Fruit fly (Drosophila melanogaster) whole organism, embryonic: ENCODE measurements around the gene CG7650.
A peak's percentile ranks its signal among the peaks of the same experiment; 100 is the strongest.

Source experiments
- Atf-2 ChIP-seq: fragments of 200-800 bp; sonication (Bioruptor generic); optimal IDR thresholded peaks from 2 replicates; lab custom pipeline; 2016; ENCODE audit warnings: missing biosample characterization, missing genetic modification characterization
- CG11723 ChIP-seq: fragments of 200-800 bp; sonication (Bioruptor generic); optimal IDR thresholded peaks from 2 replicates; lab custom pipeline; 2017; ENCODE audit warnings: missing biosample characterization, mild to moderate bottlenecking, missing genetic modification characterization
- CG12299 ChIP-seq: fragments of 200-800 bp; sonication (Bioruptor generic); optimal IDR thresholded peaks from 2 replicates; lab custom pipeline; 2018; ENCODE audit warnings: missing biosample characterization, mild to moderate bottlenecking, missing genetic modification characterization
- CG12391 ChIP-seq: fragments of 200-800 bp; sonication (Bioruptor generic); optimal IDR thresholded peaks from 3 replicates; lab custom pipeline; 2018; ENCODE audit warnings: missing biosample characterization, mild to moderate bottlenecking, missing genetic modification characterization, moderate library complexity
- CG12659 ChIP-seq: fragments of 200-800 bp; sonication (Bioruptor generic); optimal IDR thresholded peaks from 3 replicates; lab custom pipeline; 2017; ENCODE audit warnings: mild to moderate bottlenecking, missing biosample characterization, missing genetic modification reagents, missing genetic modification characterization
- CG1529 ChIP-seq: fragments of 200-800 bp; sonication (Bioruptor generic); optimal IDR thresholded peaks from 3 replicates; lab custom pipeline; 2018; ENCODE audit warnings: missing biosample characterization, missing genetic modification characterization
- CG1602 ChIP-seq: fragments of 200-800 bp; sonication (Bioruptor generic); optimal IDR thresholded peaks from 3 replicates; lab custom pipeline; 2016; ENCODE audit warnings: missing biosample characterization, missing genetic modification characterization
- CG16863 ChIP-seq: fragments of 200-800 bp; sonication (Bioruptor generic); optimal IDR thresholded peaks from 3 replicates; lab custom pipeline; 2016; ENCODE audit warnings: missing biosample characterization, missing genetic modification characterization
- CG17912 ChIP-seq: fragments of 200-800 bp; sonication (Bioruptor generic); optimal IDR thresholded peaks from 2 replicates; lab custom pipeline; 2018; ENCODE audit warnings: missing biosample characterization, mild to moderate bottlenecking, missing genetic modification characterization
- CG2199 ChIP-seq: fragments of 200-800 bp; sonication (Bioruptor generic); IDR thresholded peaks from 3 replicates; pipeline ENCODE4 v1.3.6; 2022; ENCODE audit warnings: missing biosample characterization, missing genetic modification characterization
- CG3407 ChIP-seq: fragments of 200-800 bp; sonication (Bioruptor generic); optimal IDR thresholded peaks from 2 replicates; lab custom pipeline; 2018; ENCODE audit warnings: missing biosample characterization, mild to moderate bottlenecking, missing genetic modification characterization
- CG4617 ChIP-seq: fragments of 200-800 bp; sonication (Bioruptor generic); optimal IDR thresholded peaks from 3 replicates; lab custom pipeline; 2016; ENCODE audit warnings: missing biosample characterization, missing genetic modification characterization, borderline replicate concordance
- CG5245 ChIP-seq: fragments of 200-800 bp; sonication (Bioruptor generic); optimal IDR thresholded peaks from 3 replicates; lab custom pipeline; 2016; ENCODE audit warnings: missing biosample characterization, missing genetic modification characterization
- CG7357 ChIP-seq: fragments of 200-800 bp; sonication (Bioruptor generic); IDR thresholded peaks from 3 replicates; pipeline ENCODE4 v1.3.6; 2022; ENCODE audit warnings: missing biosample characterization, missing genetic modification characterization
- CG7745 ChIP-seq: fragments of 200-800 bp; sonication (Bioruptor generic); optimal IDR thresholded peaks from 2 replicates; lab custom pipeline; 2018; ENCODE audit warnings: missing biosample characterization, mild to moderate bottlenecking, missing genetic modification characterization, moderate library complexity
- CG8388 ChIP-seq: fragments of 200-800 bp; sonication (Bioruptor generic); optimal IDR thresholded peaks from 2 replicates; lab custom pipeline; 2019; ENCODE audit warnings: missing biosample characterization, mild to moderate bottlenecking, missing genetic modification characterization, moderate library complexity
- CG9609 ChIP-seq: fragments of 200-800 bp; sonication (Bioruptor generic); optimal IDR thresholded peaks from 3 replicates; lab custom pipeline; 2016; ENCODE audit warnings: missing biosample characterization, missing genetic modification characterization
- Dll ChIP-seq: fragments of 200-800 bp; sonication (Bioruptor generic); IDR thresholded peaks from 4 replicates; pipeline ENCODE4 v1.3.6; 2022; ENCODE audit warnings: missing biosample characterization, missing genetic modification characterization; ENCODE audit not compliant: partially characterized antibody
- Doc2 ChIP-seq: fragments of 200-800 bp; sonication (Bioruptor generic); IDR thresholded peaks from 2 replicates; pipeline ENCODE4 v1.3.6; 2022; ENCODE audit warnings: missing biosample characterization, missing genetic modification characterization
- Dref ChIP-seq: fragments of 200-800 bp; sonication (Bioruptor generic); IDR thresholded peaks from 2 replicates; pipeline ENCODE4 v1.3.6; 2022; ENCODE audit warnings: missing biosample characterization, missing genetic modification characterization
- E2f1 ChIP-seq: fragments of 200-800 bp; sonication (Bioruptor generic); IDR thresholded peaks from 2 replicates; pipeline ENCODE4 v1.3.6; 2022; ENCODE audit warnings: missing biosample characterization, missing genetic modification characterization
- Eip74EF ChIP-seq, 2 experiments: fragments of 200-800 bp in 1 of 2; fragments of >200 bp in 1 of 2; sonication (Bioruptor generic) in 1 of 2; optimal IDR thresholded peaks; 2 replicates each; lab custom pipeline; 2017 to 2019; ENCODE audit warnings: missing biosample characterization in 2 of 2, missing genetic modification characterization in 2 of 2, mild to moderate bottlenecking in 1 of 2, moderate library complexity in 1 of 2
- Ets65A ChIP-seq: fragments of 200-800 bp; sonication (Bioruptor generic); peaks from one replicate; lab custom pipeline; 2016; ENCODE audit warnings: missing biosample characterization, missing genetic modification characterization
- HLH54F ChIP-seq: fragments of 200-800 bp; sonication (Bioruptor generic); optimal IDR thresholded peaks from 3 replicates; lab custom pipeline; 2016; ENCODE audit warnings: missing biosample characterization, missing genetic modification characterization
- Hand ChIP-seq: fragments of 200-800 bp; sonication (Bioruptor generic); optimal IDR thresholded peaks from 2 replicates; lab custom pipeline; 2017; ENCODE audit warnings: mild to moderate bottlenecking, missing biosample characterization, missing genetic modification reagents, missing genetic modification characterization
- NfI ChIP-seq: fragments of 200-800 bp; sonication (Bioruptor generic); optimal IDR thresholded peaks from 3 replicates; lab custom pipeline; 2018; ENCODE audit warnings: missing biosample characterization, mild to moderate bottlenecking, missing genetic modification characterization, moderate library complexity
- Opbp ChIP-seq: fragments of 200-800 bp; sonication (Bioruptor generic); IDR thresholded peaks from 3 replicates; pipeline ENCODE4 v1.3.6; 2022; ENCODE audit warnings: missing biosample characterization, missing genetic modification characterization; ENCODE audit not compliant: partially characterized antibody
- Vsx1 ChIP-seq: fragments of 200-800 bp; sonication (Bioruptor generic); optimal IDR thresholded peaks from 2 replicates; lab custom pipeline; 2017; ENCODE audit warnings: missing biosample characterization, mild to moderate bottlenecking, missing genetic modification characterization, missing genetic modification reagents
- ap ChIP-seq: fragments of 200-800 bp; sonication (Bioruptor generic); IDR thresholded peaks from 2 replicates; pipeline ENCODE4 v1.3.6; 2022; ENCODE audit warnings: missing biosample characterization, missing genetic modification characterization
- chm ChIP-seq: fragments of 200-800 bp; sonication (Bioruptor generic); IDR thresholded peaks from 2 replicates; pipeline ENCODE4 v1.3.6; 2022; ENCODE audit warnings: missing biosample characterization, missing genetic modification characterization
- ci ChIP-seq: fragments of 200-800 bp; sonication (Bioruptor generic); IDR thresholded peaks from 3 replicates; pipeline ENCODE4 v1.3.6; 2022; ENCODE audit warnings: missing biosample characterization, missing genetic modification characterization
- exex ChIP-seq: fragments of 200-800 bp; sonication (Bioruptor generic); optimal IDR thresholded peaks from 4 replicates; lab custom pipeline; 2018; ENCODE audit warnings: missing biosample characterization, mild to moderate bottlenecking, missing genetic modification characterization, moderate library complexity
- fd96Cb ChIP-seq: fragments of 200-800 bp; sonication (Bioruptor generic); optimal IDR thresholded peaks from 2 replicates; lab custom pipeline; 2018; ENCODE audit warnings: missing biosample characterization, mild to moderate bottlenecking, missing genetic modification characterization, moderate library complexity
- gro ChIP-seq: fragments of 200-800 bp; sonication (Bioruptor generic); optimal IDR thresholded peaks from 2 replicates; lab custom pipeline; 2016; ENCODE audit warnings: missing biosample characterization, missing genetic modification characterization
- hb ChIP-seq: fragments of 200-800 bp; sonication (Bioruptor generic); IDR thresholded peaks from 3 replicates; pipeline ENCODE4 v1.3.6; 2022; ENCODE audit warnings: missing biosample characterization, missing genetic modification characterization; ENCODE audit not compliant: partially characterized antibody
- inv ChIP-seq: fragments of 200-800 bp; sonication (Bioruptor generic); IDR thresholded peaks from 2 replicates; pipeline ENCODE4 v1.3.6; 2022; ENCODE audit warnings: missing biosample characterization, missing genetic modification characterization; ENCODE audit not compliant: partially characterized antibody
- kni ChIP-seq: fragments of 200-800 bp; sonication (Bioruptor generic); optimal IDR thresholded peaks from 3 replicates; lab custom pipeline; 2017; ENCODE audit warnings: mild to moderate bottlenecking, missing biosample characterization, missing genetic modification reagents, missing genetic modification characterization
- lab ChIP-seq: fragments of 200-800 bp; sonication (Bioruptor generic); optimal IDR thresholded peaks from 3 replicates; lab custom pipeline; 2017; ENCODE audit warnings: missing biosample characterization, missing genetic modification characterization, mild to moderate bottlenecking, moderate library complexity, missing genetic modification reagents
- lola ChIP-seq, 3 experiments: fragments of >200 bp in 2 of 3; fragments of 200-800 bp in 1 of 3; sonication (Bioruptor generic) in 1 of 3; optimal IDR thresholded peaks; 2 replicates each; lab custom pipeline; 2017 to 2019; ENCODE audit warnings: missing biosample characterization in 3 of 3, missing genetic modification characterization in 3 of 3, mild to moderate bottlenecking in 1 of 3, moderate library complexity in 1 of 3
- onecut ChIP-seq: fragments of 200-800 bp; sonication (Bioruptor generic); IDR thresholded peaks from 2 replicates; pipeline ENCODE4 v1.3.6; 2022; ENCODE audit warnings: missing biosample characterization, missing genetic modification characterization
- prd ChIP-seq, 3 experiments: fragments of >200 bp in 2 of 3; fragments of 200-800 bp in 1 of 3; sonication (Bioruptor generic) in 1 of 3; optimal IDR thresholded peaks in 2 of 3; IDR thresholded peaks in 1 of 3; 2 replicates in 2 of 3; 3 replicates in 1 of 3; pipeline versions ENCODE4 v1.3.6 to Lab custom; 2017 to 2022; ENCODE audit warnings: missing biosample characterization in 1 of 3, missing genetic modification characterization in 1 of 3
- ro ChIP-seq: fragments of 200-800 bp; sonication (Bioruptor generic); IDR thresholded peaks from 2 replicates; pipeline ENCODE4 v1.3.6; 2022; ENCODE audit warnings: missing biosample characterization, missing genetic modification characterization
- sc ChIP-seq, 3 experiments: fragments of >200 bp in 2 of 3; fragments of 200-800 bp in 1 of 3; sonication (Bioruptor generic) in 1 of 3; optimal IDR thresholded peaks; 2 replicates in 2 of 3; 3 replicates in 1 of 3; lab custom pipeline; 2017; ENCODE audit warnings: mild to moderate bottlenecking in 1 of 3, missing biosample characterization in 1 of 3, missing genetic modification characterization in 1 of 3, missing genetic modification reagents in 1 of 3
- tio ChIP-seq: fragments of 200-800 bp; sonication (Bioruptor generic); optimal IDR thresholded peaks from 2 replicates; lab custom pipeline; 2017; ENCODE audit warnings: missing biosample characterization, missing genetic modification characterization, inconsistent platforms
- toy ChIP-seq: fragments of 200-800 bp; sonication (Bioruptor generic); IDR thresholded peaks from 2 replicates; pipeline ENCODE4 v1.3.6; 2022; ENCODE audit warnings: missing biosample characterization, missing genetic modification characterization
- twi ChIP-seq: fragments of 200-800 bp; optimal IDR thresholded peaks from 2 replicates; lab custom pipeline; 2019; ENCODE audit warnings: missing biosample characterization, mild to moderate bottlenecking, missing genetic modification characterization, moderate library complexity
- tx ChIP-seq: fragments of 200-800 bp; sonication (Bioruptor generic); optimal IDR thresholded peaks from 2 replicates; lab custom pipeline; 2016; ENCODE audit warnings: missing biosample characterization, missing genetic modification characterization
- vfl ChIP-seq: fragments of 200-800 bp; sonication (Bioruptor generic); optimal IDR thresholded peaks from 2 replicates; lab custom pipeline; 2016; ENCODE audit warnings: missing biosample characterization, missing genetic modification characterization
- zen ChIP-seq: fragments of 200-800 bp; sonication (Bioruptor generic); optimal IDR thresholded peaks from 3 replicates; lab custom pipeline; 2018; ENCODE audit warnings: missing biosample characterization, mild to moderate bottlenecking, missing genetic modification characterization, moderate library complexity
- zf30C ChIP-seq: fragments of 200-800 bp; sonication (Bioruptor generic); optimal IDR thresholded peaks from 3 replicates; lab custom pipeline; 2018; ENCODE audit warnings: missing biosample characterization, mild to moderate bottlenecking, missing genetic modification characterization

The CG7650 gene

DNA sequence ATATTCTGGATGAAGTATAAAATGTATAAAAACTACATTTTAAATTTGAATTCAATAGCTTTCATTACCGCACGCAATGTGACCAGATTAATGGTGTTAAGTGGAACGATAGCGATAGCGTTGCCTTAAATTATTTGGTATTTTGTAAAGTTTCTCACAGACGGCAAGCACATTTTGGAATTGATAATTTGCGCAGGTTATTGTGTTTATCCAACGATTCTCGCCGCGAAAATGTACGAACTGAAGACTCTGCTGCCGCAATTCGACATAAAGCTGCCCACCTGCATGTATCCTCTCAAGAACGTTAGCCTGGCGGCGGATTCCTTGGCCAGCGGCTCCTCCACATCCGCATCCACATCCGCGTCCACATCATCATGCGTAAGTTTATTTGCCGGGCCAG lies 26.7 kb downstream of the CG7650 start, which contains the start of gene AIMP2 (continued):
- 0 out of 2 replicates have a peak, but pooled peaks have one; percentile 13 for TF ChIP-seq inv
- no peak for TF ChIP-seq kni (GFP tag; lab: Kevin White, UChicago)
- TF ChIP-seq CG1529 (GFP tag; lab: Kevin White, UChicago): no peak
- no peak for TF ChIP-seq CG12299 (tag; lab: Kevin White, UChicago)
- no peak for TF ChIP-seq CG8388 (GFP tag; lab: Kevin White, UChicago)
- TF ChIP-seq twi: no peak
- TF ChIP-seq prd (optimal IDR thresholded peaks at IDR 0.05; lab: Kevin White, UChicago): no peak
- TF ChIP-seq prd (GFP tag; IDR thresholded peaks at IDR 0.05; lab: Robert Waterston, UW): no peak
- TF ChIP-seq ap: no peak
- TF ChIP-seq hb: no peak
- no peak for TF ChIP-seq CG1602 (GFP tag; lab: Kevin White, UChicago)
- no peak for TF ChIP-seq CG16863
- TF ChIP-seq CG3407 (GFP tag; lab: Kevin White, UChicago): no peak
- no peak for TF ChIP-seq CG12391 (tag; lab: Kevin White, UChicago)
- TF ChIP-seq Eip74EF (GFP tag; optimal IDR thresholded peaks at IDR 0.05; lab: Kevin White, UChicago): no peak
- TF ChIP-seq HLH54F (GFP tag; lab: Kevin White, UChicago): no peak
- TF ChIP-seq vfl (GFP tag; lab: Kevin White, UChicago): no peak
- TF ChIP-seq lab: no peak
- TF ChIP-seq CG11723: no peak
- TF ChIP-seq CG9609 (GFP tag; lab: Kevin White, UChicago): no peak
- TF ChIP-seq ro (GFP tag; lab: Robert Waterston, UW): no peak
- no peak for TF ChIP-seq CG2199 (GFP tag; lab: Robert Waterston, UW)
- no peak for TF ChIP-seq tio
- TF ChIP-seq Atf-2: no peak
- TF ChIP-seq lola (GFP tag; optimal IDR thresholded peaks at IDR 0.05; lab: Kevin White, UChicago): no peak
- TF ChIP-seq gro (GFP tag; lab: Kevin White, UChicago): no peak
- no peak for TF ChIP-seq sc (optimal IDR thresholded peaks at IDR 0.05; lab: Kevin White, UChicago)
- TF ChIP-seq sc (GFP tag; optimal IDR thresholded peaks at IDR 0.05; lab: Kevin White, UChicago): no peak
- TF ChIP-seq toy (GFP tag; lab: Robert Waterston, UW): no peak
- no peak for TF ChIP-seq onecut
- TF ChIP-seq tx (GFP tag; lab: Kevin White, UChicago): no peak
- no peak for TF ChIP-seq CG7745 (tag; lab: Kevin White, UChicago)
- TF ChIP-seq Dll: no peak
- TF ChIP-seq NfI (GFP tag; lab: Kevin White, UChicago): no peak
- TF ChIP-seq CG5245: no peak
- no peak for TF ChIP-seq CG17912
- TF ChIP-seq fd96Cb (tag; lab: Kevin White, UChicago): no peak
- TF ChIP-seq CG7357 (GFP tag; lab: Robert Waterston, UW): no peak
- no peak for TF ChIP-seq Hand
- TF ChIP-seq E2f1 (GFP tag; lab: Robert Waterston, UW): no peak
- no peak for TF ChIP-seq zen (tag; lab: Kevin White, UChicago)
- peak; percentile 82 for TF ChIP-seq CG4617 (GFP tag; lab: Kevin White, UChicago)
- no peak for TF ChIP-seq chm (GFP tag; lab: Robert Waterston, UW)
- no peak for TF ChIP-seq zf30C
- TF ChIP-seq Dref (GFP tag; lab: Robert Waterston, UW): peak; percentile 71
- no peak for TF ChIP-seq Doc2 (GFP tag; lab: Robert Waterston, UW)
- TF ChIP-seq Vsx1 (GFP tag; lab: Kevin White, UChicago): no peak
- no peak for TF ChIP-seq Ets65A (GFP tag; lab: Kevin White, UChicago)
- no peak for TF ChIP-seq exex (tag; lab: Kevin White, UChicago)
- TF ChIP-seq ci (GFP tag; lab: Robert Waterston, UW): no peak
- peak; percentile 15 for TF ChIP-seq CG12659
- 0 out of 3 replicates have a peak, but pooled peaks have one; percentile 4 for TF ChIP-seq Opbp
